Fruit fly (Drosophila melanogaster) whole organism, pupa: ENCODE data around the gene CG5913.

Source experiments
- CG10348 ChIP-seq: fragments of 200-800 bp; sonication (Bioruptor generic); IDR thresholded peaks from 2 replicates; pipeline ENCODE4 v1.3.6; 2022; ENCODE audit warnings: missing biosample characterization, missing genetic modification characterization
- CG12605 ChIP-seq: fragments of 200-800 bp; sonication (Bioruptor generic); IDR thresholded peaks from 2 replicates; pipeline ENCODE4 v1.3.6; 2022; ENCODE audit warnings: missing biosample characterization, missing genetic modification characterization
- CG13204 ChIP-seq: fragments of 200-800 bp; sonication (Bioruptor generic); optimal IDR thresholded peaks from 2 replicates; lab custom pipeline; 2018; ENCODE audit warnings: missing biosample characterization, mild to moderate bottlenecking, missing genetic modification characterization, moderate library complexity
- CG14655 ChIP-seq: fragments of 200-800 bp; sonication (Bioruptor generic); optimal IDR thresholded peaks from 3 replicates; lab custom pipeline; 2017; ENCODE audit warnings: mild to moderate bottlenecking, missing biosample characterization, missing genetic modification reagents, missing genetic modification characterization
- CG15710 ChIP-seq: fragments of 200-800 bp; sonication (Bioruptor generic); optimal IDR thresholded peaks from 2 replicates; lab custom pipeline; 2018; ENCODE audit warnings: missing biosample characterization, mild to moderate bottlenecking, missing genetic modification characterization, moderate library complexity
- CG17806 ChIP-seq: fragments of 200-800 bp; sonication (Bioruptor generic); optimal IDR thresholded peaks from 2 replicates; lab custom pipeline; 2018; ENCODE audit warnings: missing biosample characterization, mild to moderate bottlenecking, missing genetic modification characterization, moderate library complexity
- CG32121 ChIP-seq: fragments of 200-800 bp; sonication (Bioruptor generic); IDR thresholded peaks from 2 replicates; pipeline ENCODE4 v1.3.6; 2022; ENCODE audit warnings: missing biosample characterization, missing genetic modification characterization
- CG34367 ChIP-seq: fragments of 200-800 bp; sonication (Bioruptor generic); optimal IDR thresholded peaks from 2 replicates; lab custom pipeline; 2018; ENCODE audit warnings: missing biosample characterization, mild to moderate bottlenecking, missing genetic modification characterization
- CG4496 ChIP-seq: fragments of 200-800 bp; sonication (Bioruptor generic); IDR thresholded peaks from 3 replicates; pipeline ENCODE4 v1.3.6; 2022; ENCODE audit warnings: missing biosample characterization, missing genetic modification characterization
- CG8159 ChIP-seq: fragments of 200-800 bp; sonication (Bioruptor generic); optimal IDR thresholded peaks from 3 replicates; lab custom pipeline; 2018; ENCODE audit warnings: missing biosample characterization, mild to moderate bottlenecking, missing genetic modification characterization, moderate library complexity
- CG8301 ChIP-seq: fragments of 200-800 bp; sonication (Bioruptor generic); optimal IDR thresholded peaks from 2 replicates; lab custom pipeline; 2018; ENCODE audit warnings: missing biosample characterization, mild to moderate bottlenecking, missing genetic modification characterization
- CG9948 ChIP-seq: fragments of 200-800 bp; sonication (Bioruptor generic); optimal IDR thresholded peaks from 2 replicates; lab custom pipeline; 2018; ENCODE audit warnings: missing biosample characterization, mild to moderate bottlenecking, missing genetic modification characterization, moderate library complexity
- D1 ChIP-seq: fragments of 200-800 bp; sonication (Bioruptor generic); optimal IDR thresholded peaks from 2 replicates; lab custom pipeline; 2018; ENCODE audit warnings: missing biosample characterization, mild to moderate bottlenecking, missing genetic modification characterization, moderate library complexity
- EcR ChIP-seq: fragments of 200-800 bp; sonication (Bioruptor generic); optimal IDR thresholded peaks from 3 replicates; lab custom pipeline; 2019; ENCODE audit warnings: missing biosample characterization, missing genetic modification characterization, mild to moderate bottlenecking, moderate library complexity, missing genetic modification reagents
- Ets98B ChIP-seq: fragments of 200-800 bp; sonication (Bioruptor generic); IDR thresholded peaks from 2 replicates; pipeline ENCODE4 v1.3.6; 2022; ENCODE audit warnings: missing biosample characterization, missing genetic modification characterization
- Pif1A ChIP-seq: fragments of 200-800 bp; sonication (Bioruptor generic); optimal IDR thresholded peaks from 3 replicates; lab custom pipeline; 2016; ENCODE audit warnings: missing biosample characterization, missing genetic modification characterization
- Pif1B ChIP-seq: fragments of 200-800 bp; sonication (Bioruptor generic); optimal IDR thresholded peaks from 3 replicates; lab custom pipeline; 2016; ENCODE audit warnings: missing biosample characterization, missing genetic modification characterization
- Snoo ChIP-seq: fragments of 200-800 bp; sonication (Bioruptor generic); optimal IDR thresholded peaks from 3 replicates; lab custom pipeline; 2017; ENCODE audit warnings: missing biosample characterization, mild to moderate bottlenecking, missing genetic modification characterization, inconsistent platforms
- fd96Ca ChIP-seq: fragments of 200-800 bp; sonication (Bioruptor generic); IDR thresholded peaks from 3 replicates; pipeline ENCODE4 v1.3.6; 2022; ENCODE audit warnings: missing biosample characterization, missing genetic modification characterization
- gl ChIP-seq: fragments of 200-800 bp; sonication (Bioruptor generic); optimal IDR thresholded peaks from 2 replicates; lab custom pipeline; 2018; ENCODE audit warnings: missing biosample characterization, mild to moderate bottlenecking, missing genetic modification characterization
- rn ChIP-seq: fragments of 200-800 bp; sonication (Bioruptor generic); IDR thresholded peaks from 2 replicates; pipeline ENCODE4 v1.3.6; 2022; ENCODE audit warnings: missing biosample characterization, missing genetic modification characterization

The CG5913 gene

dm6 chr3R:25882606-25883266 lies 10.6 kb upstream of the CG5913 start:
- TF ChIP-seq CG14655 (GFP tag; lab: Kevin White, UChicago) (peak; percentile 42), Pif1B (GFP tag; lab: Kevin White, UChicago) (no peak), CG15710 (tag; lab: Kevin White, UChicago) (no peak), CG10348 (no peak), CG8301 (peak; percentile 22), Pif1A (GFP tag; lab: Kevin White, UChicago) (no peak)

DNA sequence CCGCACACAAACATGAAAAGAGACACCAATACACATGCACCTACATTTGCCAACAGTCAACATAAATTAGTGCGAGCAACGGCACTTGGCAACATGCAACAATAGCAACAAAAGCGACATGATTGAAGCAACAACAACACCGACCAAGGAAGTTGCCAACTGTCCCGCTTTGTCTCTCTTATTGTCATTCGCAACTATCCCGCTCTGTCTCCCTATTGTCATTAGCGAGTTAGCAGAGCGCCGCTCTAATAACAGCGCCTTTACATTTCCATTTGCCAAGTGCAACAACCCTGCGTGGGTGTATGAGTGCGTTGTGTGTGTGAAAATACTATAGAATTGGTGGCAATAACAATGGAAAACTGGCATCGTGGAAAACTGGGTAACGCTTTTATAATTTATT lies 9.4 kb upstream of the CG5913 start:
- no peak for TF ChIP-seq Ets98B (GFP tag; lab: Robert Waterston, UW)
- TF ChIP-seq Snoo (tag; lab: Kevin White, UChicago), result no peak
- peak; percentile 84 for TF ChIP-seq EcR (GFP tag; lab: Kevin White, UChicago)
- TF ChIP-seq, all 21 proteins: peak for 1

- peak; percentile 18 for TF ChIP-seq CG15710 (tag; lab: Kevin White, UChicago)
- peak; percentile 32 for TF ChIP-seq CG17806 (tag; lab: Kevin White, UChicago)
- TF ChIP-seq CG14655 (GFP tag; lab: Kevin White, UChicago), result no peak
- TF ChIP-seq rn (GFP tag; lab: Robert Waterston, UW), result no peak
- peak; percentile 39 for TF ChIP-seq CG9948 (tag; lab: Kevin White, UChicago)
- no peak for TF ChIP-seq CG34367 (tag; lab: Kevin White, UChicago)
- no peak for TF ChIP-seq EcR (GFP tag; lab: Kevin White, UChicago)
- TF ChIP-seq CG10348, result no peak
- no peak for TF ChIP-seq fd96Ca (GFP tag; lab: Robert Waterston, UW)
- TF ChIP-seq CG4496 (GFP tag; lab: Robert Waterston, UW), result peak; percentile 45; the same call in 1 of the 3 replicates
- no peak for TF ChIP-seq CG13204 (GFP tag; lab: Kevin White, UChicago)
- peak; percentile 21; the same call in 1 of the 2 replicates for TF ChIP-seq CG12605
- peak; percentile 66 for TF ChIP-seq CG8301
- TF ChIP-seq Pif1A (GFP tag; lab: Kevin White, UChicago), result no peak
- TF ChIP-seq Snoo (tag; lab: Kevin White, UChicago), result peak; percentile 10
- peak; percentile 68 for TF ChIP-seq CG32121
- peak; percentile 46; the same call in 1 of the 2 replicates for TF ChIP-seq Ets98B (GFP tag; lab: Robert Waterston, UW)
- peak; percentile 43 for TF ChIP-seq CG8159 (tag; lab: Kevin White, UChicago)
Measured at dm6 chr3R:25884301-25884700, 9.0 kb upstream of the CG5913 start.

dm6 chr3R:25885136-25885535 lies 8.2 kb upstream of the CG5913 start:
- TF ChIP-seq CG9948 (tag; lab: Kevin White, UChicago) (no peak), rn (GFP tag; lab: Robert Waterston, UW) (no peak), CG10348 (no peak), EcR (GFP tag; lab: Kevin White, UChicago) (peak; percentile 8)

- TF ChIP-seq Snoo (tag; lab: Kevin White, UChicago) (no peak), CG32121 (0 out of 2 replicates have a peak, but pooled peaks have one; percentile 13), CG17806 (tag; lab: Kevin White, UChicago) (no peak), CG34367 (tag; lab: Kevin White, UChicago) (peak; percentile 42), CG4496 (GFP tag; lab: Robert Waterston, UW) (no peak), D1 (no peak), CG9948 (tag; lab: Kevin White, UChicago) (no peak), gl (tag; lab: Kevin White, UChicago) (peak; percentile 54), CG14655 (GFP tag; lab: Kevin White, UChicago) (no peak), CG15710 (tag; lab: Kevin White, UChicago) (peak; percentile 17), EcR (GFP tag; lab: Kevin White, UChicago) (no peak), Pif1B (GFP tag; lab: Kevin White, UChicago) (peak; percentile 36), Ets98B (GFP tag; lab: Robert Waterston, UW) (no peak), CG13204 (GFP tag; lab: Kevin White, UChicago) (no peak), rn (GFP tag; lab: Robert Waterston, UW) (no peak), CG8301 (no peak), CG8159 (tag; lab: Kevin White, UChicago) (peak; percentile 19), fd96Ca (GFP tag; lab: Robert Waterston, UW) (no peak), CG12605 (no peak; the same call in 1 of the 2 replicates)
- TF ChIP-seq, all 21 proteins: peak for 6
Measured at dm6 chr3R:25888307-25889075, 4.8 kb upstream of the CG5913 start, which contains the start of gene Lnk. Gene Lnk, plus strand, starts transcription at chr3R:25888542.

dm6 chr3R:25895522-25895921 lies 2.2 kb downstream of the CG5913 start, which contains the start of gene Sodq:
Gene Sodq, plus strand, starts transcription at chr3R:25895822.
- TF ChIP-seq EcR (GFP tag; lab: Kevin White, UChicago) (no peak), CG10348 (no peak), CG15710 (tag; lab: Kevin White, UChicago) (no peak), Snoo (tag; lab: Kevin White, UChicago) (no peak), gl (tag; lab: Kevin White, UChicago) (no peak), rn (GFP tag; lab: Robert Waterston, UW) (no peak), CG17806 (tag; lab: Kevin White, UChicago) (no peak), Ets98B (GFP tag; lab: Robert Waterston, UW) (no peak), CG9948 (tag; lab: Kevin White, UChicago) (no peak), CG34367 (tag; lab: Kevin White, UChicago) (no peak)
- TF ChIP-seq, all 21 proteins: peak for 0
